Worm (Caenorhabditis elegans) whole organism, dauer: ENCODE data around the gene lec-6.

ENCODE experiments used
- unc-62 ChIP-seq: sonication (generic microtip); optimal IDR thresholded peaks from 2 replicates; lab custom pipeline; 2017; ENCODE audit warnings: missing biosample characterization, missing genetic modification reagents, missing genetic modification characterization

Gene lec-6

ce11 chrIII:614447-614846 is 14.3 kb upstream of the lec-6 start, which contains the start of gene T19C3.3:
Gene T19C3.3, minus strand, starts transcription at chrIII:614547.
- no peak for TF ChIP-seq unc-62

- no peak for TF ChIP-seq unc-62
Observed at ce11 chrIII:612759-613158, 12.6 kb upstream of the lec-6 start.

ce11 chrIII:611900-612299 is 11.7 kb upstream of the lec-6 start:
- no peak for TF ChIP-seq unc-62

- TF ChIP-seq unc-62 = no peak
Observed at ce11 chrIII:609549-609948, 9.4 kb upstream of the lec-6 start, which contains the start of gene best-17. Gene best-17, minus strand, starts transcription at chrIII:609649.

- TF ChIP-seq unc-62 = no peak
Observed at ce11 chrIII:605415-606054, 5.4 kb upstream of the lec-6 start, which contains the start of the genes Y55B1AR.4 and ttr-7. Gene Y55B1AR.4, minus strand, starts transcription at chrIII:605515. Gene ttr-7, plus strand, starts transcription at chrIII:606004.

ce11 chrIII:599279-599678 is 887 bp downstream of the lec-6 start:
- TF ChIP-seq unc-62 = no peak

ce11 chrIII:598687-599086 is 1.5 kb downstream of the lec-6 start, which contains the start of gene Y55B1AR.2:
Gene Y55B1AR.2, minus strand, starts transcription at chrIII:598787.
- TF ChIP-seq unc-62 = no peak

ce11 chrIII:598168-598567 is 2.0 kb downstream of the lec-6 start:
- no peak for TF ChIP-seq unc-62

ce11 chrIII:595449-595848 is 4.7 kb downstream of the lec-6 start:
- TF ChIP-seq unc-62 = no peak

ce11 chrIII:587009-587408 is 13.2 kb downstream of the lec-6 start, which contains the start of gene helq-1:
Gene helq-1, minus strand, starts transcription at chrIII:587109.
- no peak for TF ChIP-seq unc-62

ce11 chrIII:577467-577866 is 22.7 kb downstream of the lec-6 start, which contains the start of gene gtf-2H5:
Gene gtf-2H5, minus strand, starts transcription at chrIII:577567.
- no peak for TF ChIP-seq unc-62

- TF ChIP-seq unc-62 = no peak
Observed at ce11 chrIII:576555-576954, 23.6 kb downstream of the lec-6 start.

- TF ChIP-seq unc-62 = no peak
Observed at ce11 chrIII:568815-569214, 31.4 kb downstream of the lec-6 start.

ce11 chrIII:564786-565185 is 35.4 kb downstream of the lec-6 start:
- no peak for TF ChIP-seq unc-62

- TF ChIP-seq unc-62 = no peak
Observed at ce11 chrIII:563755-564154, 36.4 kb downstream of the lec-6 start.

- no peak for TF ChIP-seq unc-62
Observed at ce11 chrIII:558832-559231, 41.3 kb downstream of the lec-6 start.

ce11 chrIII:558083-558482 is 42.1 kb downstream of the lec-6 start:
- TF ChIP-seq unc-62 = no peak

ce11 chrIII:555650-556049 is 44.5 kb downstream of the lec-6 start, which contains the start of gene B0353.1:
Gene B0353.1, plus strand, starts transcription at chrIII:555950.
- no peak for TF ChIP-seq unc-62
